Fruit fly (Drosophila melanogaster) whole organism, adult: ENCODE data around the gene CG5172.
A peak's percentile ranks its signal among the peaks of the same experiment; 100 is the strongest.

Experiments used
- CG11617 ChIP-seq: fragments of 200-800 bp; sonication (Bioruptor generic); optimal IDR thresholded peaks from 2 replicates; lab custom pipeline; 2017; ENCODE audit warnings: mild to moderate bottlenecking, missing biosample characterization, missing genetic modification reagents, missing genetic modification characterization
- CG12768 ChIP-seq: fragments of 200-800 bp; sonication (Bioruptor generic); optimal IDR thresholded peaks from 2 replicates; lab custom pipeline; 2017; ENCODE audit warnings: missing biosample characterization, missing genetic modification characterization, mild to moderate bottlenecking, moderate library complexity, missing genetic modification reagents
- CG14711 ChIP-seq: fragments of 200-800 bp; sonication (Bioruptor generic); optimal IDR thresholded peaks from 2 replicates; lab custom pipeline; 2018; ENCODE audit warnings: missing biosample characterization, mild to moderate bottlenecking, missing genetic modification characterization, moderate library complexity
- CG1620 ChIP-seq: fragments of 200-800 bp; sonication (Bioruptor generic); optimal IDR thresholded peaks from 2 replicates; lab custom pipeline; 2016; ENCODE audit warnings: missing biosample characterization, missing genetic modification characterization
- CG33017 ChIP-seq: fragments of 200-800 bp; sonication (Bioruptor generic); optimal IDR thresholded peaks from 2 replicates; lab custom pipeline; 2018; ENCODE audit warnings: missing biosample characterization, mild to moderate bottlenecking, missing genetic modification characterization, moderate library complexity
- CG5204 ChIP-seq: fragments of 200-800 bp; sonication (Bioruptor generic); optimal IDR thresholded peaks from 2 replicates; lab custom pipeline; 2016; ENCODE audit warnings: missing biosample characterization, missing genetic modification characterization
- CG7045 ChIP-seq: fragments of 200-800 bp; sonication (Bioruptor generic); optimal IDR thresholded peaks from 2 replicates; lab custom pipeline; 2017; ENCODE audit warnings: missing biosample characterization, mild to moderate bottlenecking, missing genetic modification characterization
- CG7101 ChIP-seq: fragments of 200-800 bp; sonication (Bioruptor generic); optimal IDR thresholded peaks from 2 replicates; lab custom pipeline; 2018; ENCODE audit warnings: missing biosample characterization, mild to moderate bottlenecking, missing genetic modification characterization, moderate library complexity
- Clk ChIP-seq: fragments of 200-800 bp; sonication (Bioruptor generic); optimal IDR thresholded peaks from 2 replicates; lab custom pipeline; 2017; ENCODE audit warnings: missing biosample characterization, missing genetic modification characterization
- Crg-1 ChIP-seq: fragments of 200-800 bp; sonication (Bioruptor generic); optimal IDR thresholded peaks from 2 replicates; lab custom pipeline; 2016; ENCODE audit warnings: missing biosample characterization, missing genetic modification characterization
- Hr96 ChIP-seq: fragments of 200-800 bp; sonication (Bioruptor generic); optimal IDR thresholded peaks from 2 replicates; lab custom pipeline; 2016; ENCODE audit warnings: missing biosample characterization, missing genetic modification characterization
- Mnt ChIP-seq: fragments of 200-800 bp; sonication (Bioruptor generic); optimal IDR thresholded peaks from 2 replicates; lab custom pipeline; 2016; ENCODE audit warnings: missing biosample characterization, mild to moderate bottlenecking, missing genetic modification characterization
- bab1 ChIP-seq: fragments of 200-800 bp; sonication (Bioruptor generic); optimal IDR thresholded peaks from 3 replicates; lab custom pipeline; 2019; ENCODE audit warnings: missing biosample characterization, mild to moderate bottlenecking, missing genetic modification characterization, moderate library complexity
- cic ChIP-seq: fragments of 200-800 bp; sonication (Bioruptor generic); optimal IDR thresholded peaks from 2 replicates; lab custom pipeline; 2017; ENCODE audit warnings: missing biosample characterization, mild to moderate bottlenecking, missing genetic modification characterization, moderate library complexity
- cnc ChIP-seq, 2 experiments: fragments of >200 bp; optimal IDR thresholded peaks; 2 replicates each; lab custom pipeline; 2017
- kay ChIP-seq: fragments of 200-800 bp; sonication (Bioruptor generic); peaks from one replicate; lab custom pipeline; 2016; ENCODE audit warnings: missing biosample characterization, missing genetic modification characterization, borderline replicate concordance
- ovo ChIP-seq: fragments of 200-800 bp; sonication (Bioruptor generic); optimal IDR thresholded peaks from 2 replicates; lab custom pipeline; 2016; ENCODE audit warnings: missing biosample characterization, missing genetic modification characterization
- pad ChIP-seq: fragments of 200-800 bp; sonication (Bioruptor generic); optimal IDR thresholded peaks from 3 replicates; lab custom pipeline; 2017; ENCODE audit warnings: missing biosample characterization, missing genetic modification characterization, mild to moderate bottlenecking, moderate library complexity, missing genetic modification reagents
- tj ChIP-seq: fragments of 200-800 bp; sonication (Bioruptor generic); optimal IDR thresholded peaks from 3 replicates; lab custom pipeline; 2017; ENCODE audit warnings: missing biosample characterization, mild to moderate bottlenecking, missing genetic modification characterization, moderate library complexity
- toe ChIP-seq: fragments of 200-800 bp; sonication (Bioruptor generic); optimal IDR thresholded peaks from 2 replicates; lab custom pipeline; 2016; ENCODE audit warnings: missing biosample characterization, missing genetic modification characterization

The CG5172 gene

dm6 chrX:17249326-17249725 lies 28.1 kb downstream of the CG5172 start, which contains the start of gene CG8675:
TSS of gene CG8675 (minus strand) at chrX:17249502.
- TF ChIP-seq cic (GFP tag; lab: Kevin White, UChicago) (no peak), Mnt (peak; percentile 41)

dm6 chrX:17254094-17254493 lies 32.9 kb downstream of the CG5172 start:
- TF ChIP-seq CG7101 (tag; lab: Kevin White, UChicago) (no peak), ovo (GFP tag; lab: Kevin White, UChicago) (no peak), tj (GFP tag; lab: Kevin White, UChicago) (no peak), bab1 (no peak), cnc (optimal IDR thresholded peaks at IDR 0.05; lab: Kevin White, UChicago) (no peak), CG1620 (no peak), CG7045 (GFP tag; lab: Kevin White, UChicago) (no peak), Crg-1 (GFP tag; lab: Kevin White, UChicago) (no peak), Mnt (no peak), CG5204 (no peak), pad (GFP tag; lab: Kevin White, UChicago) (no peak), kay (GFP tag; lab: Kevin White, UChicago) (no peak), cic (GFP tag; lab: Kevin White, UChicago) (no peak), CG11617 (GFP tag; lab: Kevin White, UChicago) (no peak), CG12768 (GFP tag; lab: Kevin White, UChicago) (no peak), CG14711 (tag; lab: Kevin White, UChicago) (no peak), Clk (GFP tag; lab: Kevin White, UChicago) (no peak), CG33017 (tag; lab: Kevin White, UChicago) (no peak)

DNA sequence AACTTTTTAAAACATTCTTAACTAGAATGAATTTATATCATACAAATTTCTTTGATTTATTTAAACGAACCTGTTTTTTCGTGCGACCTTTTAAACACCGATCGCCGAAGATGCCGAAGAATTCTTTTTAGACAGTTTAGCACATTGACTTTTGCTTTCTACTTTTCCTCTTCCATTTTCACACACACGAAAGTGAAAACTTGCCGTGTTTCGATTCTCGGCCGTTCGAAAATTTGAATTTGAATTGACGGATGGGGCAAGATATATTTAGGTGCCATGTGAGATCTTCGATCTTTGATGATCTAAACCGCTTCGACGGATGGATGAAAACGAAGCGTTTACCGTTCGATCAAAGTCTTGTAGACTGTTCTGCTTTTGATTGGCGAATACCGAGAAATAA lies 34.4 kb downstream of the CG5172 start:
- TF ChIP-seq toe (GFP tag; lab: Kevin White, UChicago) (no peak), CG5204 (no peak), tj (GFP tag; lab: Kevin White, UChicago) (no peak), Hr96 (GFP tag; lab: Kevin White, UChicago) (no peak), CG1620 (no peak), CG7045 (GFP tag; lab: Kevin White, UChicago) (no peak), CG7101 (tag; lab: Kevin White, UChicago) (no peak), pad (GFP tag; lab: Kevin White, UChicago) (no peak), ovo (GFP tag; lab: Kevin White, UChicago) (no peak), bab1 (no peak), cnc (optimal IDR thresholded peaks at IDR 0.05; lab: Kevin White, UChicago) (no peak), CG12768 (GFP tag; lab: Kevin White, UChicago) (no peak), CG14711 (tag; lab: Kevin White, UChicago) (no peak), cic (GFP tag; lab: Kevin White, UChicago) (no peak)

DNA sequence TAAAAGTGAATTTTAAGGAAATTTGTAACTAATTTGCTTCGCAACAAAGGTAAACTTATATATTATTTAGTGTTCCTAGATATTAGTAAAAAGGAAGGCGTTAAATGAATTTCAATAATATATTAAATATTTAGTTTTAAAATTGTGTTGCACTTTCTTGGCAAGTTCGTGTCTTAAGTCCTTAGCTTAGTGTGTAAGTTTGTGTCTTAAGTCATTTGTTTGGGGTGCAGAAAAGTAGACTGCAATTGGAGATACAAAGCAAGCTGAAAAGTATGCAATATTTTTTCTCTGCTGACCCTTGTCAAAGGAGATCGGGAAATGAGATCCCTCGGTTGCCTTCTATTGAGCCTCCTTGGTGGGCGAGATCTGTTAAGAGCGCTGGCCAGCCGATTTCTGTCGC lies 40.8 kb downstream of the CG5172 start:
- TF ChIP-seq CG14711 (tag; lab: Kevin White, UChicago) = no peak
- no peak for TF ChIP-seq pad (GFP tag; lab: Kevin White, UChicago)
- TF ChIP-seq CG33017 (tag; lab: Kevin White, UChicago) = no peak
- no peak for TF ChIP-seq Hr96 (GFP tag; lab: Kevin White, UChicago)
- no peak for TF ChIP-seq CG5204
- TF ChIP-seq ovo (GFP tag; lab: Kevin White, UChicago) = no peak
- TF ChIP-seq kay (GFP tag; lab: Kevin White, UChicago) = no peak
- no peak for TF ChIP-seq CG12768 (GFP tag; lab: Kevin White, UChicago)
- no peak for TF ChIP-seq Clk (GFP tag; lab: Kevin White, UChicago)
- TF ChIP-seq CG11617 (GFP tag; lab: Kevin White, UChicago) = no peak
- TF ChIP-seq cic (GFP tag; lab: Kevin White, UChicago) = no peak
- no peak for TF ChIP-seq cnc (optimal IDR thresholded peaks at IDR 0.05; lab: Kevin White, UChicago)
- no peak for TF ChIP-seq Mnt
- TF ChIP-seq Crg-1 (GFP tag; lab: Kevin White, UChicago) = no peak
- no peak for TF ChIP-seq bab1
- TF ChIP-seq CG7045 (GFP tag; lab: Kevin White, UChicago) = no peak
- no peak for TF ChIP-seq CG7101 (tag; lab: Kevin White, UChicago)
- TF ChIP-seq toe (GFP tag; lab: Kevin White, UChicago) = no peak
- TF ChIP-seq CG1620 = no peak

dm6 chrX:17265402-17266028 lies 44.3 kb downstream of the CG5172 start:
- TF ChIP-seq Clk (GFP tag; lab: Kevin White, UChicago) (no peak), CG7045 (GFP tag; lab: Kevin White, UChicago) (no peak), Hr96 (GFP tag; lab: Kevin White, UChicago) (no peak), kay (GFP tag; lab: Kevin White, UChicago) (no peak), CG7101 (tag; lab: Kevin White, UChicago) (no peak), CG5204 (no peak), cic (GFP tag; lab: Kevin White, UChicago) (no peak), CG33017 (tag; lab: Kevin White, UChicago) (no peak), tj (GFP tag; lab: Kevin White, UChicago) (no peak), CG14711 (tag; lab: Kevin White, UChicago) (no peak), pad (GFP tag; lab: Kevin White, UChicago) (no peak), bab1 (no peak), CG1620 (no peak), cnc (optimal IDR thresholded peaks at IDR 0.05; lab: Kevin White, UChicago) (no peak), Crg-1 (GFP tag; lab: Kevin White, UChicago) (no peak)
